Fruit fly (Drosophila melanogaster) whole organism, embryonic: ENCODE data around the gene CG13721.

Experiments used
- Fer2 ChIP-seq: fragments of 200-800 bp; sonication (Bioruptor generic); optimal IDR thresholded peaks from 2 replicates; lab custom pipeline; 2018; ENCODE audit warnings: missing biosample characterization, mild to moderate bottlenecking, missing genetic modification characterization, moderate library complexity
- ash1 ChIP-seq: fragments of 200-800 bp; sonication (Bioruptor generic); optimal IDR thresholded peaks from 2 replicates; lab custom pipeline; 2018; ENCODE audit warnings: missing biosample characterization, mild to moderate bottlenecking, missing genetic modification characterization

DNA sequence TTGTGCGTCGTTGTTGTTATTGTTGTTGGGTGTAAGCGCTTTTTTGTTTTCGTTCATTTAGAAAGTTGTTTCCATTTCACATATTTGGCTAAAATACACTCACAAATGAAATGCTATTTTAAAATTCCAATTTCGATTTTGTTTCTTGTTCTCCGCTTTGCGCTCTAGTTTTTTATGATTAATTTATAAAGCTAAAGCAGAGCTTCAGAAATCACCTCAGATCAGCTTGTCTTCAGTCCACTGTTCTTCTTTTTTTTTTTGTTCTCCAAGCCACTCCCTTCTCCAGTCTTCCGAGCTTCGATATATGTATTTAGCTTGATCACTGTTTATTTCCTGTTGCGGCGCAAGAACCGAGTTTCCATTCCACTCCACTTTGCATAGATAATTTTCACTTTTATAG is 10.3 kb upstream of the CG13721 start:
- no peak for TF ChIP-seq Fer2 (tag; lab: Kevin White, UChicago)
- TF ChIP-seq ash1, result no peak
